Fruit fly (Drosophila melanogaster) whole organism: ENCODE results near the gene CG3581.

Source experiments
- CG8478 ChIP-seq: fragments of >200 bp; optimal IDR thresholded peaks from 2 replicates; lab custom pipeline; 2018; ENCODE audit warnings: inconsistent platforms
- EcR ChIP-seq, 2 experiments: fragments of >200 bp; optimal IDR thresholded peaks; 2 replicates each; lab custom pipeline; 2017; ENCODE audit warnings: missing biosample characterization in 2 of 2, missing genetic modification characterization in 2 of 2, missing genetic modification reagents in 2 of 2
- pan ChIP-seq: fragments of >200 bp; optimal IDR thresholded peaks from 2 replicates; lab custom pipeline; 2017
- usp ChIP-seq: fragments of >200 bp; optimal IDR thresholded peaks from 2 replicates; lab custom pipeline; 2017; ENCODE audit warnings: missing biosample characterization, missing genetic modification characterization, mixed read lengths

DNA sequence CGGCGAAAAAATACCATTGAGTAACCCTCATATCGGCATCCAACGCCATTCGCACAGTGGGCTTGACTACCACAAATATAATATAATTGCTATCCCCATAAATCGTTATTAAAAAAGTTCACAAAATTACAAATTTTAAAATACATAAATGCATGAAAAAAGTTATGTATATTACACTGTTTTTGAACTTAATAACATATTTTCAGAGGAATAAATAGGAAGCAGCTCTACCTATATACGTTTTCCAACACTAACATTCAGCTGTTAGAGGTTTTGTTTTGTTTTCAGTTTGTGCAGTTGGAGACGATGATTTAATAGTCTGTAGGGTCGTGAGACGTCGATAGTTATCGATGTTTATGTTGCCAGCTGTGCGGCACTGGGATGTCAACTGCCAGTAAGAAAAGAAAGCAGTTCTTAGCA is 28.5 kb upstream of the CG3581 start, which contains the start of the genes Ino80 and Aptx:
- no peak for TF ChIP-seq usp (GFP tag; lab: Kevin White, UChicago)
- TF ChIP-seq CG8478 (lab: Kevin White, UChicago), result no peak
- TF ChIP-seq EcR (GFP tag; optimal IDR thresholded peaks at IDR 0.05; lab: Kevin White, UChicago), result no peak
- no peak for TF ChIP-seq pan (lab: Kevin White, UChicago)
